Worm (Caenorhabditis elegans) whole organism, L3 larva: Measurements from ENCODE around the gene dhc-4.

Source experiments
- ceh-82 ChIP-seq: fragments of 150-350 bp; optimal IDR thresholded peaks from 2 replicates; lab custom pipeline; 2014; ENCODE audit warnings: missing biosample characterization, missing genetic modification characterization
- fos-1 ChIP-seq: fragments of 150-350 bp; optimal IDR thresholded peaks from 2 replicates; lab custom pipeline; 2014; ENCODE audit warnings: missing biosample characterization, missing genetic modification characterization
- jun-1 ChIP-seq: fragments of 150-350 bp; optimal IDR thresholded peaks from 2 replicates; lab custom pipeline; 2014; ENCODE audit warnings: missing biosample characterization, missing genetic modification reagents, missing genetic modification characterization
- nhr-11 ChIP-seq: fragments of 150-350 bp; optimal IDR thresholded peaks from 2 replicates; lab custom pipeline; 2014; ENCODE audit warnings: missing biosample characterization, missing genetic modification characterization

DNA sequence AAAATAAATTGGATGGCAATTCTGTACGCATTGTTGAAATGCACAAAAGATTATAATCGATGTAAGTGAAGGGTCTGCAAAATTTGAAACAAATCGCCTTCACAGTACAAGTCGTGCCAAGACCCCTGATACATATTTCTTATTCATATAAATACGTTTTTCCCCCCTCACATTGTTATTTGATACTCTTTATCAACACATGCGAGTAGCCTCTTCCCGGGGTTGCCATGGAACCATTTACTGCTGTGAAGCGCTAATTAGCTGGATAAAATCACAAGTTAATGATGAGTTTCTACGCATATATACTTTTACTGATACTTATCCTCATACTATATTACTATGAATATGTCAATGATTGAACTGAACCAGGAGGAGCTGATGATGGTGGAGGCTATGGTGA is 61.6 kb downstream of the dhc-4 start, which contains the start of gene Y48A6B.14:
- TF ChIP-seq nhr-11 (no peak), ceh-82 (no peak), jun-1 (tag; lab: Kevin White, UChicago) (no peak), fos-1 (tag; lab: Kevin White, UChicago) (no peak)
